Fruit fly (Drosophila melanogaster) whole organism, embryonic: ENCODE measurements around the gene Amacr.

Source experiments
- CG10366 ChIP-seq: fragments of 200-800 bp; sonication (Bioruptor generic); IDR thresholded peaks from 2 replicates; pipeline ENCODE4 v1.3.6; 2022; ENCODE audit warnings: missing biosample characterization, missing genetic modification characterization
- CG12071 ChIP-seq: fragments of 200-800 bp; sonication (Bioruptor generic); optimal IDR thresholded peaks from 3 replicates; lab custom pipeline; 2018; ENCODE audit warnings: missing biosample characterization, mild to moderate bottlenecking, missing genetic modification characterization
- CG12236 ChIP-seq: fragments of 200-800 bp; sonication (Bioruptor generic); optimal IDR thresholded peaks from 2 replicates; lab custom pipeline; 2016; ENCODE audit warnings: missing biosample characterization, missing genetic modification characterization
- CG12299 ChIP-seq: fragments of 200-800 bp; sonication (Bioruptor generic); optimal IDR thresholded peaks from 2 replicates; lab custom pipeline; 2018; ENCODE audit warnings: missing biosample characterization, mild to moderate bottlenecking, missing genetic modification characterization
- CG14710 ChIP-seq: fragments of 200-800 bp; sonication (Bioruptor generic); optimal IDR thresholded peaks from 3 replicates; lab custom pipeline; 2019; ENCODE audit warnings: missing biosample characterization, mild to moderate bottlenecking, missing genetic modification characterization, moderate library complexity
- CG14965 ChIP-seq: fragments of 200-800 bp; sonication (Bioruptor generic); optimal IDR thresholded peaks from 2 replicates; lab custom pipeline; 2016; ENCODE audit warnings: missing biosample characterization, missing genetic modification characterization, borderline replicate concordance
- CG17568 ChIP-seq: fragments of 200-800 bp; sonication (Bioruptor generic); optimal IDR thresholded peaks from 2 replicates; lab custom pipeline; 2018; ENCODE audit warnings: missing biosample characterization, mild to moderate bottlenecking, missing genetic modification characterization, moderate library complexity
- CG2120 ChIP-seq: fragments of 200-800 bp; sonication (Bioruptor generic); optimal IDR thresholded peaks from 3 replicates; lab custom pipeline; 2016; ENCODE audit warnings: missing biosample characterization, missing genetic modification characterization
- CG32532 ChIP-seq: fragments of 200-800 bp; sonication (Bioruptor generic); IDR thresholded peaks from 2 replicates; pipeline ENCODE4 v1.3.6; 2022; ENCODE audit warnings: missing biosample characterization, missing genetic modification characterization
- CG4282 ChIP-seq: fragments of 200-800 bp; sonication (Bioruptor generic); optimal IDR thresholded peaks from 2 replicates; lab custom pipeline; 2016; ENCODE audit warnings: missing biosample characterization, missing genetic modification characterization
- CG4424 ChIP-seq: fragments of 200-800 bp; sonication (Bioruptor generic); optimal IDR thresholded peaks from 3 replicates; lab custom pipeline; 2016; ENCODE audit warnings: missing biosample characterization, missing genetic modification characterization
- CG7372 ChIP-seq: fragments of 200-800 bp; sonication (Bioruptor generic); IDR thresholded peaks from 2 replicates; pipeline ENCODE4 v1.3.6; 2022; ENCODE audit warnings: missing biosample characterization, missing genetic modification characterization
- CG9797 ChIP-seq: fragments of 200-800 bp; sonication (Bioruptor generic); optimal IDR thresholded peaks from 3 replicates; lab custom pipeline; 2018; ENCODE audit warnings: missing biosample characterization, mild to moderate bottlenecking, missing genetic modification characterization
- Chrac-16 ChIP-seq: fragments of 200-800 bp; sonication (Bioruptor generic); optimal IDR thresholded peaks from 3 replicates; lab custom pipeline; 2016; ENCODE audit warnings: missing biosample characterization, missing genetic modification characterization
- D ChIP-seq, 2 experiments: fragments of 200-800 bp in 1 of 2; fragments of >200 bp in 1 of 2; sonication (Bioruptor generic) in 1 of 2; optimal IDR thresholded peaks; 2 replicates in 1 of 2; 3 replicates in 1 of 2; lab custom pipeline; 2017; ENCODE audit warnings: mild to moderate bottlenecking in 1 of 2, missing biosample characterization in 1 of 2, missing genetic modification characterization in 1 of 2, missing genetic modification reagents in 1 of 2
- D19A ChIP-seq: fragments of 200-800 bp; optimal IDR thresholded peaks from 3 replicates; lab custom pipeline; 2019; ENCODE audit warnings: missing biosample characterization, mild to moderate bottlenecking, missing genetic modification characterization, moderate library complexity
- D19B ChIP-seq: fragments of 200-800 bp; sonication (Bioruptor generic); optimal IDR thresholded peaks from 2 replicates; lab custom pipeline; 2017; ENCODE audit warnings: missing biosample characterization, mild to moderate bottlenecking, missing genetic modification characterization
- Hand ChIP-seq: fragments of 200-800 bp; sonication (Bioruptor generic); optimal IDR thresholded peaks from 2 replicates; lab custom pipeline; 2017; ENCODE audit warnings: mild to moderate bottlenecking, missing biosample characterization, missing genetic modification reagents, missing genetic modification characterization
- MESR4 ChIP-seq: fragments of 200-800 bp; sonication (Bioruptor generic); optimal IDR thresholded peaks from 2 replicates; lab custom pipeline; 2018; ENCODE audit warnings: missing biosample characterization, mild to moderate bottlenecking, missing genetic modification characterization, moderate library complexity
- Max ChIP-seq: fragments of 200-800 bp; sonication (Bioruptor generic); optimal IDR thresholded peaks from 2 replicates; lab custom pipeline; 2016; ENCODE audit warnings: missing biosample characterization, mild to moderate bottlenecking, missing genetic modification characterization
- Nf-YA ChIP-seq: fragments of 200-800 bp; sonication (Bioruptor generic); IDR thresholded peaks from 2 replicates; pipeline ENCODE4 v1.3.6; 2022; ENCODE audit warnings: missing biosample characterization, missing genetic modification characterization
- Side ChIP-seq: fragments of 200-800 bp; sonication (Bioruptor generic); optimal IDR thresholded peaks from 2 replicates; lab custom pipeline; 2016; ENCODE audit warnings: missing biosample characterization, missing genetic modification characterization
- Sox100B ChIP-seq: fragments of 200-800 bp; sonication (Bioruptor generic); optimal IDR thresholded peaks from 3 replicates; lab custom pipeline; 2018; ENCODE audit warnings: missing biosample characterization, mild to moderate bottlenecking, missing genetic modification characterization
- Stat92E ChIP-seq, 3 experiments: fragments of >200 bp in 2 of 3; fragments of 200-800 bp in 1 of 3; sonication (Bioruptor generic) in 1 of 3; optimal IDR thresholded peaks; 2 replicates each; lab custom pipeline; 2017 to 2019; ENCODE audit warnings: missing biosample characterization in 3 of 3, missing genetic modification characterization in 3 of 3, mild to moderate bottlenecking in 1 of 3, moderate library complexity in 1 of 3
- Vsx1 ChIP-seq: fragments of 200-800 bp; sonication (Bioruptor generic); optimal IDR thresholded peaks from 2 replicates; lab custom pipeline; 2017; ENCODE audit warnings: missing biosample characterization, mild to moderate bottlenecking, missing genetic modification characterization, missing genetic modification reagents
- bab2 ChIP-seq: fragments of 200-800 bp; sonication (Bioruptor generic); optimal IDR thresholded peaks from 2 replicates; lab custom pipeline; 2016; ENCODE audit warnings: missing biosample characterization, missing genetic modification characterization
- br ChIP-seq: fragments of >200 bp; optimal IDR thresholded peaks from 2 replicates; lab custom pipeline; 2017
- ftz-f1 ChIP-seq: fragments of 200-800 bp; sonication (Bioruptor generic); optimal IDR thresholded peaks from 2 replicates; lab custom pipeline; 2016; ENCODE audit warnings: missing biosample characterization, missing genetic modification characterization
- hb ChIP-seq: fragments of 200-800 bp; sonication (Bioruptor generic); IDR thresholded peaks from 3 replicates; pipeline ENCODE4 v1.3.6; 2022; ENCODE audit warnings: missing biosample characterization, missing genetic modification characterization; ENCODE audit not compliant: partially characterized antibody
- lmd ChIP-seq: fragments of 200-800 bp; sonication (Bioruptor generic); IDR thresholded peaks from 2 replicates; pipeline ENCODE4 v1.3.6; 2022; ENCODE audit warnings: missing biosample characterization, missing genetic modification characterization
- p53 ChIP-seq: fragments of 200-800 bp; sonication (Bioruptor generic); optimal IDR thresholded peaks from 2 replicates; lab custom pipeline; 2016; ENCODE audit warnings: missing biosample characterization, missing genetic modification characterization
- pan ChIP-seq, 4 experiments: fragments of >200 bp in 3 of 4; fragments of 200-800 bp in 1 of 4; sonication (Bioruptor generic) in 1 of 4; optimal IDR thresholded peaks in 3 of 4; IDR thresholded peaks in 1 of 4; 2 replicates each; pipeline versions ENCODE4 v1.3.6 to Lab custom; 2017 to 2022; ENCODE audit warnings: missing biosample characterization in 2 of 4, missing genetic modification characterization in 2 of 4, mixed read lengths in 1 of 4
- pita ChIP-seq: fragments of 200-800 bp; sonication (Bioruptor generic); optimal IDR thresholded peaks from 2 replicates; lab custom pipeline; 2017; ENCODE audit warnings: missing biosample characterization, mild to moderate bottlenecking, missing genetic modification characterization
- slou ChIP-seq: fragments of 200-800 bp; sonication (Bioruptor generic); optimal IDR thresholded peaks from 3 replicates; lab custom pipeline; 2016; ENCODE audit warnings: missing biosample characterization, missing genetic modification characterization
- sug ChIP-seq: fragments of 200-800 bp; optimal IDR thresholded peaks from 2 replicates; lab custom pipeline; 2019; ENCODE audit warnings: missing biosample characterization, mild to moderate bottlenecking, missing genetic modification characterization, moderate library complexity
- tio ChIP-seq: fragments of 200-800 bp; sonication (Bioruptor generic); optimal IDR thresholded peaks from 2 replicates; lab custom pipeline; 2017; ENCODE audit warnings: missing biosample characterization, missing genetic modification characterization, inconsistent platforms
- ttk ChIP-seq: fragments of 200-800 bp; sonication (Bioruptor generic); IDR thresholded peaks from 2 replicates; pipeline ENCODE4 v2.1.2; 2022; ENCODE audit warnings: missing biosample characterization, missing genetic modification characterization
- zen2 ChIP-seq: fragments of 200-800 bp; sonication (Bioruptor generic); IDR thresholded peaks from 3 replicates; pipeline ENCODE4 v1.3.6; 2022; ENCODE audit warnings: missing biosample characterization, missing genetic modification characterization; ENCODE audit not compliant: partially characterized antibody
- zfh1 ChIP-seq: fragments of 200-800 bp; sonication (Bioruptor generic); IDR thresholded peaks from 3 replicates; pipeline ENCODE4 v1.3.6; 2022; ENCODE audit warnings: missing biosample characterization, missing genetic modification characterization

Gene Amacr

dm6 chr2L:20734066-20734686, 18.0 kb downstream of the Amacr start, which contains the start of gene TM9SF2 (continued):
- TF ChIP-seq CG12299 (tag; lab: Kevin White, UChicago) = no peak
- TF ChIP-seq CG12071 (GFP tag; lab: Kevin White, UChicago) = no peak
- peak; percentile 56 for TF ChIP-seq CG10366 (GFP tag; lab: Robert Waterston, UW)
- TF ChIP-seq CG14965 (GFP tag; lab: Kevin White, UChicago) = no peak
- no peak for TF ChIP-seq Sox100B (GFP tag; lab: Kevin White, UChicago)
- no peak for TF ChIP-seq pita (GFP tag; lab: Kevin White, UChicago)
- TF ChIP-seq ftz-f1 = no peak
- TF ChIP-seq bab2 (GFP tag; lab: Kevin White, UChicago) = peak; percentile 29
- TF ChIP-seq sug (tag; lab: Kevin White, UChicago) = peak; percentile 20
- TF ChIP-seq br = no peak
- TF ChIP-seq Hand (GFP tag; lab: Kevin White, UChicago) = no peak
- peak; percentile 66 for TF ChIP-seq MESR4 (GFP tag; lab: Kevin White, UChicago)
- TF ChIP-seq CG2120 (GFP tag; lab: Kevin White, UChicago) = peak; percentile 58
- TF ChIP-seq lmd (GFP tag; lab: Robert Waterston, UW) = peak; percentile 43; the same call in 1 of the 2 replicates
- no peak for TF ChIP-seq CG12236
- 0 out of 2 replicates have a peak, but pooled peaks have one; percentile 25 for TF ChIP-seq CG7372 (GFP tag; lab: Robert Waterston, UW)
- peak; percentile 31 for TF ChIP-seq Chrac-16 (GFP tag; lab: Kevin White, UChicago)
- no peak for TF ChIP-seq p53 (GFP tag; lab: Kevin White, UChicago)
- TF ChIP-seq D (optimal IDR thresholded peaks at IDR 0.05; lab: Kevin White, UChicago) = peak; percentile 76
- TF ChIP-seq D (GFP tag; optimal IDR thresholded peaks at IDR 0.05; lab: Kevin White, UChicago) = no peak
- TF ChIP-seq slou (GFP tag; lab: Kevin White, UChicago) = no peak
- TF ChIP-seq D19B (GFP tag; lab: Kevin White, UChicago) = no peak
- 0 out of 3 replicates have a peak, but pooled peaks have one; percentile 27 for TF ChIP-seq zfh1 (GFP tag; lab: Robert Waterston, UW)
- TF ChIP-seq CG9797 (GFP tag; lab: Kevin White, UChicago) = peak; percentile 12
- peak; percentile 13 for TF ChIP-seq tio (GFP tag; lab: Kevin White, UChicago)
- peak; percentile 28 for TF ChIP-seq Max (GFP tag; lab: Kevin White, UChicago)
- TF ChIP-seq CG32532 (GFP tag; lab: Robert Waterston, UW) = peak; percentile 55
- TF ChIP-seq CG17568 (GFP tag; lab: Kevin White, UChicago) = no peak
- no peak for TF ChIP-seq zen2 (GFP tag; lab: Robert Waterston, UW)
- no peak for TF ChIP-seq Nf-YA
- peak; percentile 7 for TF ChIP-seq CG4424 (GFP tag; lab: Kevin White, UChicago)
- TF ChIP-seq D19A (tag; lab: Kevin White, UChicago) = no peak
- no peak for TF ChIP-seq Stat92E (GFP tag; optimal IDR thresholded peaks at IDR 0.05; lab: Kevin White, UChicago)
- no peak for TF ChIP-seq CG4282 (GFP tag; lab: Kevin White, UChicago)
- TF ChIP-seq CG14710 (tag; lab: Kevin White, UChicago) = peak; percentile 27
- TF ChIP-seq Vsx1 (GFP tag; lab: Kevin White, UChicago) = no peak
- TF ChIP-seq Side (GFP tag; lab: Kevin White, UChicago) = no peak
- TF ChIP-seq hb (GFP tag; lab: Robert Waterston, UW) = 0 out of 3 replicates have a peak, but pooled peaks have one; percentile 49
- no peak for TF ChIP-seq ttk (GFP tag; lab: Robert Waterston, UW)
- no peak for TF ChIP-seq pan (optimal IDR thresholded peaks at IDR 0.05; lab: Kevin White, UChicago)
- TF ChIP-seq pan (GFP tag; optimal IDR thresholded peaks at IDR 0.05 in 1 of 2, IDR thresholded peaks at IDR 0.05 in 1 of 2) = peak in 1 of 2 experiments; percentile 37
